Fruit fly (Drosophila melanogaster): ENCODE measurements around the gene CG8032.
A peak's percentile ranks its signal among the peaks of the same experiment; 100 is the strongest.

DNA sequence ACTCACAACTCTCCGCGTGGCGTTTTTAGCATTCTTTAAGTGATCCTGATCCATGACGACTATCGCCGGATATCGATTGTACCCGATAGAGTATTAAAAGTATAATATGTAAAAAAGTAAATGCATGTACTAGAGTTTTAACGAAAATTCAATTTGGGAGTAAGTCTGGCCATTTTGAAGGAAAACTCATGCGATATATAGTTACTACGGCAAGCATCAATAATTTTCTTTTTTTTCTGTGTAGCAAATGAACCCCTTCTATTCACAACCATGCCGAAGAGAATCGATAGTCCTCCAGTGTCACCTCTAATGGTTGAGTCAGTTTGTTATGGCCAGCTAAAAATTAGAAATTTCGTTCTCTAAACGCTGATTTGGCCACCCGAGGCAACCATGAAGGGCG is 11.2 kb upstream of the CG8032 start, which contains the start of the genes Sys1 and Dhod:
- TF ChIP-seq CG14711 (tag; optimal IDR thresholded peaks at IDR 0.05) (peak; percentile 81), cnc (optimal IDR thresholded peaks at IDR 0.05) (no peak), Hr96 (GFP tag; optimal IDR thresholded peaks at IDR 0.05) (peak; percentile 76), pad (GFP tag; optimal IDR thresholded peaks at IDR 0.05) (peak; percentile 47), CG1620 (GFP tag; optimal IDR thresholded peaks at IDR 0.05) (peak; percentile 74)
